Worm (Caenorhabditis elegans): ENCODE data around the gene luc-7L.

DNA sequence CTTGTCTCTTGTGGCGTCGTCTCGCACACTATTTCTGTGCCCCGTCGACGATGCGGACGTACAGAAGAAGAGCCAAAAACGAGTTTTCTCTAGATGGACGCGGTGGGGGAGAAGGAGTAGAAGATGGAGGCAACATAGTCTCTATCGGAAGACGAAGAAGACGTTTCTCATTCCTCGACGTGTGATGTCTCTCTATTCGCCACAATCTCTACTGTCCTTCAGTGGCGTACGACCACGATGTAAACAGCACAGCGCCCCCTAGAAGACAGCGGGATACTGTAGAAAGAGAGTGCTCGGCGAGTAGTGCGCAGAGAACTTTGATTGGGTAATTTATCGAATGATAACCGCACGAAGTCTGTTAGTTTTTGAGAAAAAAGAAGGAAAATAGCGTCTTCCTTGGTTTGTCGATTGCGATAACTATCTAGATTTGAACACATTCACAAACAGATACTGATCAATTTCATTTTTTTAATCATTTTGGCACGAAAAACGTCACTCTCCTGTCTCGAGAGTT is 27.7 kb downstream of the luc-7L start:
- no peak for TF ChIP-seq fkh-10 (GFP tag; optimal IDR thresholded peaks at IDR 0.05)
- no peak for TF ChIP-seq pha-4 (tag; optimal IDR thresholded peaks at IDR 0.05)

All from whole organism, L3 larva.